Fruit fly (Drosophila melanogaster) S2 (cell line): ENCODE measurements around the gene CG34302.

Experiments used
- CG8478 ChIP-seq: fragments of >200 bp; optimal IDR thresholded peaks from 2 replicates; lab custom pipeline; 2018
- CTCF ChIP-seq, 2 experiments: fragments of >200 bp; optimal IDR thresholded peaks; 2 replicates each; lab custom pipeline; 2018

The CG34302 gene

DNA sequence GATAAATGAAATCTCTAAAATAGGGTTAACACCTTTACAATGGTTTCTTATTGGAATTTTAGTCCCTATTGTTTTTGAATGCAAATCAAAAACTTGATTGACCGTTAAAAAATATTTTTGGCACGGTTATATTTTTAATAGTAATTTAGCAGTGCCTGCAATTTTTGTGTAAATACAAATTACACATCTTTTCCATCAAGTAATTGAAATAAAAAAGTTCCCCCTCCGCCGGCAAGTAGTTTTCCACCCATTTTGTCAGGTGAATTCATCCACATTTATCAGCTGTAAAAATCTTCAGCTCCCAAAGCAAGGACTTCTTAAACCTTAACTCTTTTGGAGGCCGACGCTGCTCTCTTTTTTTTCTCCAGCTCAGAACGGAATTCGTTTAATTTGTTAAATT, at the start of gene CG34302:
CG34302 (minus strand) TSS at position 101 of the 400 bp plus-strand sequence.
- no peak for TF ChIP-seq CG8478 (lab: Kevin White, UChicago)
- no peak for TF ChIP-seq CTCF (optimal IDR thresholded peaks at IDR 0.05; lab: Kevin White, UChicago)

- no peak for TF ChIP-seq CG8478 (lab: Kevin White, UChicago)
- TF ChIP-seq CTCF (optimal IDR thresholded peaks at IDR 0.05; lab: Kevin White, UChicago), result no peak
Measured at dm6 chr3R:9872815-9873752, 49.5 kb upstream of the CG34302 start.

DNA sequence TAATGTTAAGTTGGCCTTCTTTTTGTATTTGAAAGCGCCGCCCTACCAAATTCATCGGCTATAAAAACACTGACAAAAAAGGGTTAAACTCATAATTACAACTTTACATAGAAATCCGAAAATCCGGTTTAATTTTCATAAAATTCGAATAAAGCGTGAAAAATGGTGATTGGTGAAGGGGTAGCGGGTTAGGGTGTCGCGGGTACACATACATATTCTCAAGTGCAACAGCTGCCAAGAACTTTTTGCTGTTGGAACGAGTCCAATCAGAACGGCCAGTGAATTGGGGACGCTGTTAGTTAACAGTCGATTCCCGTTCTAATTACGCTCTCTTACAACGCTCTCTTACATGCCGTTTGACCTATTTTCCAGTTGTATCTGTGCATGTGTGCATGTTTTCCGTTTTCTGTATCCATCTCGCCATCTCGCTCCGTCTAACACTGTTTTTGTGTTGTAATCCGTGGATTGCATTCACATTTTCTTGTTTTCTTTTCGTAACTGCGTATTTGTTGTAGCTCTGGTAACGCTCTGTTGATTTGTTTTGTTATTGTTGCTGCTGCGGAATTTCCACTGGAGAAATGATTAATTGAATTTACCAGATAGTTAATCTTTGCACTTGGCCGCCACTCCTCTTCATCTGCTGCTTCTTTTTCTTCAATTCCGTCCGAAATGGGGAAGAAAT, 48.7 kb upstream of the CG34302 start:
- no peak for TF ChIP-seq CTCF (optimal IDR thresholded peaks at IDR 0.05; lab: Kevin White, UChicago)
- TF ChIP-seq CG8478 (lab: Kevin White, UChicago), result no peak

DNA sequence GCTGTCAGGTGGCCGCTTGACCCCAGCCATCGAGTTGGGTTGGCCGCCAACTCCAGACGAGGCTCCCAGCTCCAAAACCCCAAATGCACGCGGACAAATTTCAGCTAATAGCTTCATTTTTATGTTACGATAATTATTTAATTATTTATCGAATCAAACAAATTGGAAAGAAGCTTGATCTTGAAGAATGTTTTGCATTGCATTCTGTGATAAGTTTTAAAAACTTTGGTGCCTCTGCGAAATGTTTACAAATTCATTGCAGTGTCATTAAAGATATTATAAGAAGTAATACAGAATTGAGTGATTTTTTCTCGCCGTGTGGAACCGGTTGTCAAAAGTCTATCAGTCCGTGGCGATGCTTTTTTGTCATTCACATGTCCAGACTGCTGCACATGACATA, 46.8 kb upstream of the CG34302 start:
- TF ChIP-seq CTCF (optimal IDR thresholded peaks at IDR 0.05; lab: Kevin White, UChicago) (no peak), CG8478 (lab: Kevin White, UChicago) (no peak)

dm6 chr3R:9869954-9870353, 46.3 kb upstream of the CG34302 start:
- TF ChIP-seq CG8478 (lab: Kevin White, UChicago) (no peak), CTCF (optimal IDR thresholded peaks at IDR 0.05; lab: Kevin White, UChicago) (no peak)

dm6 chr3R:9868538-9869398, 45.1 kb upstream of the CG34302 start:
- TF ChIP-seq CTCF (optimal IDR thresholded peaks at IDR 0.05; lab: Kevin White, UChicago) (peak; percentile 57 to 69), CG8478 (lab: Kevin White, UChicago) (no peak)

DNA sequence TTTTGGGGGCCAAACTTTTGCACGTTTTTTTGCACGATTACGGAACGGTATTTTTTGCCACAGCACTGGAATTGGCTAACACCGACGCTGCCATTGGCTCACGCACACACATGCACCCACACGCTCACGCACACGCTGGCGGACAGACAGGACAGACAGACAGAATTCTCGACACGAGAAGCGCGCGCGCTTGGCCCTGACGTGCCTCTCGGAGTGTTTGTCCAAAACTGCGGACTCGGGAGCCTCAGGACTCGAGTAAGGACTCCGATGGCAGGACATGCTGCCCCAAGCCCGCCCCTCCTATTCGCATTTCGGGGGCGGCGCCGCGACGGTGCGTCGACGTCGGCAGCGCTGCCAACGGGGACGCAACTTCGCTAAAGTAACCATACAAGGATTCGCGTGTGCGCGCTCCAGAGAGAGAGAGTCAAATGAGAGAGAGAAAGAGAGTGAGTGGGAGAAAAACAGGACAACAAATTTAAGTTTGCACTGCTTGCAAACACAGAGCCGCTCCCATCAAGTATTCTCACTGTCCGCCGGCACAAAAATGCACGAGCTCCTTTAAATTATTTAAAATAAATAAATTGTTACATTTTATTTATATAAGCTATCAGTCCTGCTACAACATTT, 44.4 kb upstream of the CG34302 start, which contains the start of gene Teh1:
Teh1 (minus strand) TSS at position 210 of the 627 bp plus-strand sequence.
- TF ChIP-seq CG8478 (lab: Kevin White, UChicago) (no peak), CTCF (optimal IDR thresholded peaks at IDR 0.05; lab: Kevin White, UChicago) (no peak)

dm6 chr3R:9865854-9866396, 42.3 kb upstream of the CG34302 start:
- TF ChIP-seq CG8478 (lab: Kevin White, UChicago), result no peak

dm6 chr3R:9860561-9860960, 36.9 kb upstream of the CG34302 start:
- TF ChIP-seq CG8478 (lab: Kevin White, UChicago), result no peak

- no peak for TF ChIP-seq CTCF (optimal IDR thresholded peaks at IDR 0.05; lab: Kevin White, UChicago)
- no peak for TF ChIP-seq CG8478 (lab: Kevin White, UChicago)
Measured at dm6 chr3R:9857785-9858184, 34.2 kb upstream of the CG34302 start.

DNA sequence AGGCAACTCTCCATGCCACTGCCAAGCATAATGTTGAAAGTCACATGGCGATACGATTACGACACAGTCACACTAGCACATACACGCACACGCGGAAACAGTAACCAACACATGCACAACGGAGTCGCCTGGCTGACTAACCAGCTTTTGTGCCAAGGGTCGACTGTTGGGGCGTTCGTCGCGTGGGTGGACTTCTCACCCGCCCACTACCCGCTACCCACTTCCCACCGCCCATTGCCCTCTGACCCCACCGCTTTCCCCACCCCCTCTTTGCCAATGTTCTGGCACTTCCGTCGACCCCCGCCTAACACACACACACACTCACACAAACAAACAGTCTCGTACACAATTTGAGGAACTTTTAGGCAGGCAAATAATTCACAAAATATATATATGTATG, 28.0 kb upstream of the CG34302 start:
- TF ChIP-seq CG8478 (lab: Kevin White, UChicago) (no peak), CTCF (optimal IDR thresholded peaks at IDR 0.05; lab: Kevin White, UChicago) (no peak)

dm6 chr3R:9821091-9821490, 2.5 kb downstream of the CG34302 start, which contains the start of gene CG42857:
Gene CG42857 (minus strand): TSS chr3R:9821191.
- TF ChIP-seq CTCF (optimal IDR thresholded peaks at IDR 0.05; lab: Kevin White, UChicago), result no peak
- no peak for TF ChIP-seq CG8478 (lab: Kevin White, UChicago)

DNA sequence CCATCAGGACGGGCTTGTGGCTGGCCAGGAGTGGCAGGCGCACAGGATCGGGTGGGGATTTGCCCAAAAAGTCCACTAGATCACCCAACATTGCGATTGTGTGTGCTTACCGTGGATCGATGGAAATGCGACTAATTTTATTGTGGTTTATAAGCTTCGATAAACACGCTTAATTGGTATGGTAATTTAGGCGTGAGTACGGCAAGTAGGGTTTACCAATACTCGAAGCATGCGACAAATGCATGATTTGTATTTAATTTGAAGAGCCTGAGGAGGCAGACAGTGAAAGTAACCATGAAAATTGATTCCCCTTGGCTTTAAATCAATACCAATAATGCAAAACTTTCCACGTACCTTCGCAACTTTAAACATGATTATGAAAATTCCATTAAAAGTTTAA, 3.8 kb downstream of the CG34302 start, which contains the start of gene CG9458:
CG9458 (minus strand) TSS at position 101 of the 400 bp plus-strand sequence.
- TF ChIP-seq CTCF (optimal IDR thresholded peaks at IDR 0.05; lab: Kevin White, UChicago) (no peak), CG8478 (lab: Kevin White, UChicago) (no peak)
